Fruit fly (Drosophila melanogaster) whole organism, wandering third instar larva: ENCODE results near the gene CG6761.

ENCODE experiments used
- Dfd ChIP-seq: fragments of >200 bp; optimal IDR thresholded peaks from 2 replicates; lab custom pipeline; 2017; ENCODE audit warnings: missing biosample characterization, missing genetic modification characterization
- Rel ChIP-seq, 2 experiments: fragments of 200-800 bp; sonication (Bioruptor generic) in 1 of 2; optimal IDR thresholded peaks; 2 replicates in 1 of 2; 3 replicates in 1 of 2; lab custom pipeline; 2016 to 2019; ENCODE audit warnings: mild to moderate bottlenecking in 2 of 2, missing biosample characterization in 2 of 2, missing genetic modification characterization in 2 of 2, moderate library complexity in 1 of 2
- brk ChIP-seq: fragments of 200-800 bp; sonication (Bioruptor generic); optimal IDR thresholded peaks from 2 replicates; lab custom pipeline; 2016; ENCODE audit warnings: missing biosample characterization, mild to moderate bottlenecking, missing genetic modification characterization
- foxo ChIP-seq, 2 experiments: fragments of 200-800 bp; sonication (Bioruptor generic); optimal IDR thresholded peaks; 2 replicates in 1 of 2; 3 replicates in 1 of 2; lab custom pipeline; 2016 to 2017; ENCODE audit warnings: missing biosample characterization in 2 of 2, missing genetic modification characterization in 2 of 2
- fru ChIP-seq: fragments of 200-800 bp; sonication (Bioruptor generic); optimal IDR thresholded peaks from 3 replicates; lab custom pipeline; 2016; ENCODE audit warnings: missing biosample characterization, mild to moderate bottlenecking, missing genetic modification characterization
- lola ChIP-seq: fragments of >200 bp; optimal IDR thresholded peaks from 2 replicates; lab custom pipeline; 2017; ENCODE audit warnings: missing biosample characterization, missing genetic modification characterization
- pan ChIP-seq: fragments of >200 bp; optimal IDR thresholded peaks from 2 replicates; lab custom pipeline; 2017
- usp ChIP-seq: fragments of >200 bp; optimal IDR thresholded peaks from 2 replicates; lab custom pipeline; 2017; ENCODE audit warnings: missing biosample characterization, missing genetic modification characterization

- no peak for TF ChIP-seq usp
- no peak for TF ChIP-seq Dfd (GFP tag; lab: Kevin White, UChicago)
- no peak for TF ChIP-seq brk (GFP tag; lab: Kevin White, UChicago)
- no peak for TF ChIP-seq Rel (GFP tag; optimal IDR thresholded peaks at IDR 0.05; lab: Kevin White, UChicago)
- TF ChIP-seq Rel (tag; optimal IDR thresholded peaks at IDR 0.05; lab: Kevin White, UChicago), result no peak
- TF ChIP-seq foxo (GFP tag; optimal IDR thresholded peaks at IDR 0.05; lab: Kevin White, UChicago), result no peak
- no peak for TF ChIP-seq pan (lab: Kevin White, UChicago)
- no peak for TF ChIP-seq lola
- no peak for TF ChIP-seq fru (GFP tag; lab: Kevin White, UChicago)
These were observed 14.7 kb downstream of the CG6761 start for dm6 chr3L:9688674-9689073.
